Worm (Caenorhabditis elegans) whole organism, midembryonic: ENCODE results near the gene C17F4.3.

Experiments used
- T22C8.4 ChIP-seq: fragments of 200-800 bp; sonication (Bioruptor generic); IDR thresholded peaks from 2 replicates; pipeline ENCODE4 v1.3.6; 2022; ENCODE audit warnings: missing genetic modification characterization, missing compliant biosample characterization
- cog-1 ChIP-seq: sonication (generic microtip); optimal IDR thresholded peaks from 2 replicates; lab custom pipeline; 2016; ENCODE audit warnings: missing genetic modification characterization, missing compliant biosample characterization
- flt-1 ChIP-seq: fragments of 200-800 bp; sonication (Bioruptor generic); IDR thresholded peaks from 2 replicates; pipeline ENCODE4 v1.3.6; 2022; ENCODE audit warnings: missing genetic modification characterization, missing compliant biosample characterization
- klf-2 ChIP-seq: fragments of 200-800 bp; sonication (Bioruptor generic); conservative IDR thresholded peaks from 2 replicates; pipeline ENCODE4 v1.3.6; 2022; ENCODE audit warnings: missing genetic modification reagents, missing genetic modification characterization, missing compliant biosample characterization
- med-1 ChIP-seq: sonication (generic microtip); optimal IDR thresholded peaks from 2 replicates; lab custom pipeline; 2017; ENCODE audit warnings: missing genetic modification characterization, mild to moderate bottlenecking, missing compliant biosample characterization, antibody characterized with exemption, missing genetic modification reagents; ENCODE audit not compliant: insufficient read depth
- ref-1 ChIP-seq: fragments of 200-800 bp; sonication (Bioruptor generic); conservative IDR thresholded peaks from 2 replicates; pipeline ENCODE4 v1.3.6; 2022; ENCODE audit warnings: missing genetic modification reagents, missing genetic modification characterization, missing compliant biosample characterization
- tab-1 ChIP-seq: fragments of 200-800 bp; sonication (Bioruptor generic); IDR thresholded peaks from 2 replicates; pipeline ENCODE4 v1.3.6; 2022; ENCODE audit warnings: missing genetic modification characterization, missing compliant biosample characterization
- ztf-23 ChIP-seq: fragments of 200-800 bp; sonication (Bioruptor generic); IDR thresholded peaks from 2 replicates; pipeline ENCODE4 v1.3.6; 2022; ENCODE audit warnings: missing genetic modification reagents, missing genetic modification characterization, missing compliant biosample characterization
- ztf-29 ChIP-seq: fragments of 200-800 bp; sonication (Bioruptor generic); IDR thresholded peaks from 2 replicates; pipeline ENCODE4 v1.3.6; 2022; ENCODE audit warnings: missing genetic modification reagents, missing genetic modification characterization, missing compliant biosample characterization

Gene C17F4.3

DNA sequence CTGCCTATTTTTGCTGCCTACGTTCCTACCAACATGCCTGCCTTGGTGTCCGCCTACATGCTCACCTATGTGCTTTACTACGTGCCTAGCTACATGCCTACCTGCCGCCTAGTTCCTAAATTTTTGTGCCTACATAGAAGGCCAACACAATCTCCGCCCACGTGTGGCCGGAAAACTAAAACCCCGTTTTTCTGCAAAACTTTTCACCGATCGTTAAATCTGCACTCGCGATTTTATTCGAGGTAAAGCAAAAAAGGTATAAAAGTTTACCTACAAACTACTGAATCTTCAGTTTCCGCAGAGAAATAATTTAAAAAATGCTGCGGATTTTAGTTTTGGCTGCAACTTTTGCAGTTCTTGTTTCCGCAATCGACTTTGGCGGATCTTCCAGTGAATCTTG is 9.1 kb downstream of the C17F4.3 start, which contains the start of gene clec-124:
Gene clec-124 (plus strand): TSS at position 301 of the 400 bp plus-strand sequence.
- TF ChIP-seq flt-1 (GFP tag; lab: Robert Waterston, UW) (no peak), cog-1 (tag; lab: Kevin White, UChicago) (no peak)

- TF ChIP-seq ztf-23 (GFP tag; lab: Robert Waterston, UW) (no peak), cog-1 (tag; lab: Kevin White, UChicago) (no peak), ztf-29 (GFP tag; lab: Robert Waterston, UW) (no peak), tab-1 (no peak), med-1 (GFP tag; lab: Kevin White, UChicago) (no peak), flt-1 (GFP tag; lab: Robert Waterston, UW) (no peak), T22C8.4 (GFP tag; lab: Robert Waterston, UW) (no peak), ref-1 (GFP tag; lab: Robert Waterston, UW) (no peak), klf-2 (GFP tag; lab: Robert Waterston, UW) (no peak)
Observed at ce11 chrII:3250195-3250594, 9.9 kb downstream of the C17F4.3 start.

DNA sequence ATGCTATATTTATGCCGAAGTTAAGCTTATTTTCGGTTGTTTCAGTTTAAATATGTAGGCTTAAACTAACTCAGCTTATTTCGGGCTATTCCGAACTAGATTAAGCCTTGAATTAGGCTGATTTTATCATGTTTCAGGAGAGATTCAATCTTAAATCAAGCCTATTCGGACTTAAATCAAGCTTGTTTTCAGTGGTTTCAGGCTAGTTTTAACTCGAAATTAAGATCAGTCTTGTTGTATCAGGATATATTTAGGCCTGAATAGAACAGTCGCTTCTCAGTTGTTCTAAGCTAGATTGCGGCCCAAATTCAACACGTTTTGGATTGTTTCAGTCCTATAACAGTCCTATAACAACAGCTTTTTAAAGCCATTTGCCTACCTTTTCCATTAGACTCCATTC is 11.5 kb downstream of the C17F4.3 start:
- TF ChIP-seq med-1 (GFP tag; lab: Kevin White, UChicago) (no peak), ztf-29 (GFP tag; lab: Robert Waterston, UW) (no peak), klf-2 (GFP tag; lab: Robert Waterston, UW) (no peak), flt-1 (GFP tag; lab: Robert Waterston, UW) (no peak), ref-1 (GFP tag; lab: Robert Waterston, UW) (no peak), tab-1 (no peak), T22C8.4 (GFP tag; lab: Robert Waterston, UW) (no peak)

- TF ChIP-seq tab-1 (no peak), flt-1 (GFP tag; lab: Robert Waterston, UW) (no peak), ref-1 (GFP tag; lab: Robert Waterston, UW) (no peak), T22C8.4 (GFP tag; lab: Robert Waterston, UW) (no peak), ztf-29 (GFP tag; lab: Robert Waterston, UW) (no peak), cog-1 (tag; lab: Kevin White, UChicago) (no peak), ztf-23 (GFP tag; lab: Robert Waterston, UW) (no peak), med-1 (GFP tag; lab: Kevin White, UChicago) (no peak), klf-2 (GFP tag; lab: Robert Waterston, UW) (no peak)
Observed at ce11 chrII:3259254-3259653, 18.9 kb downstream of the C17F4.3 start, which contains the start of gene gcy-19. Gene gcy-19 (minus strand): TSS chrII:3259354.

DNA sequence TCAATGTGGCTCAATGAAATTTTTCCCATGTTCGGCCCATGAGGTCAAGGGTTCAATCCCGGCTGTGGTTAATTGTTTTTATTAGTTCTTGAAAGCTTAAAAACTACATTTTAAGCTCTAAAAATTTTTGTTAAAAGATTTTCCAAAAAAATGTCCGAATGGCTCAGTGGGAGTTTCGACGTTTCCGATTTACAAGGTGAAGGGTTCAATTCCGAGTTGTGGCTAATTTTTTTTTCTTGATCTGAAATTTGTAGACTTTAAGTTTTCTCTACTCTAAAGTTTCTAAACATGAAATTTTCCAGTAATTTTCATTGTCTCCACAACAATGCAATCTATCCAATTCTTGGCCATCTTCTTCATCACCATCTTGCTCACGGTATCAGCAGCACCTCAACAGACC is 22.2 kb downstream of the C17F4.3 start, which contains the start of gene F02E11.2:
Gene F02E11.2 (plus strand): TSS at position 301 of the 400 bp plus-strand sequence.
- TF ChIP-seq tab-1 (no peak), flt-1 (GFP tag; lab: Robert Waterston, UW) (no peak), ztf-23 (GFP tag; lab: Robert Waterston, UW) (no peak), klf-2 (GFP tag; lab: Robert Waterston, UW) (no peak), T22C8.4 (GFP tag; lab: Robert Waterston, UW) (no peak), med-1 (GFP tag; lab: Kevin White, UChicago) (no peak), ref-1 (GFP tag; lab: Robert Waterston, UW) (no peak), cog-1 (tag; lab: Kevin White, UChicago) (no peak)

- no peak for TF ChIP-seq klf-2 (GFP tag; lab: Robert Waterston, UW)
- TF ChIP-seq tab-1 = no peak
- no peak for TF ChIP-seq flt-1 (GFP tag; lab: Robert Waterston, UW)
- TF ChIP-seq ztf-29 (GFP tag; lab: Robert Waterston, UW) = no peak
- TF ChIP-seq cog-1 (tag; lab: Kevin White, UChicago) = no peak
- no peak for TF ChIP-seq T22C8.4 (GFP tag; lab: Robert Waterston, UW)
- TF ChIP-seq med-1 (GFP tag; lab: Kevin White, UChicago) = no peak
- no peak for TF ChIP-seq ref-1 (GFP tag; lab: Robert Waterston, UW)
- no peak for TF ChIP-seq ztf-23 (GFP tag; lab: Robert Waterston, UW)
Observed at ce11 chrII:3264704-3265103, 24.4 kb downstream of the C17F4.3 start.

DNA sequence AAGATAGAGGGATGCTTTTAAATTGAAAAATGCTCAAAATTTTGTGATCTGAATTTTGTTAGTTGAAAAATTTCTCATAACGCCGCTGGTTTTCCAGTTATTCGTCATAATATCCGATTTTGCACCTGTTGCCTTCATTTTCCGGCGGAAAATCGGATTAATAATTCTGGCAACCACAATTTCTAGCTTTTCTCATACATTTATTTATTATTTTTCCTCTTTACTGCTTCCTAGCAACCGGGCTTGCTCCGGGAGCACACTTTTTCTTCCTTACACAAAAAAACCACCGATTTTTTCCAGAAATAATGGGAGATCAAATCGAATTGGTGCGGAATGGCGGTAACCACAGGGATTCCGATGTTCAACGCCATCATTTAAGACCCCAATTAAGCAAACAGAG is 27.1 kb downstream of the C17F4.3 start, which contains the start of gene F02E11.7:
Gene F02E11.7 (plus strand): TSS at position 301 of the 400 bp plus-strand sequence.
- no peak for TF ChIP-seq T22C8.4 (GFP tag; lab: Robert Waterston, UW)
- no peak for TF ChIP-seq ztf-29 (GFP tag; lab: Robert Waterston, UW)
- no peak for TF ChIP-seq klf-2 (GFP tag; lab: Robert Waterston, UW)
- TF ChIP-seq ref-1 (GFP tag; lab: Robert Waterston, UW) = no peak
- TF ChIP-seq flt-1 (GFP tag; lab: Robert Waterston, UW) = no peak
- TF ChIP-seq tab-1 = no peak
- no peak for TF ChIP-seq ztf-23 (GFP tag; lab: Robert Waterston, UW)
- TF ChIP-seq cog-1 (tag; lab: Kevin White, UChicago) = no peak
- no peak for TF ChIP-seq med-1 (GFP tag; lab: Kevin White, UChicago)

DNA sequence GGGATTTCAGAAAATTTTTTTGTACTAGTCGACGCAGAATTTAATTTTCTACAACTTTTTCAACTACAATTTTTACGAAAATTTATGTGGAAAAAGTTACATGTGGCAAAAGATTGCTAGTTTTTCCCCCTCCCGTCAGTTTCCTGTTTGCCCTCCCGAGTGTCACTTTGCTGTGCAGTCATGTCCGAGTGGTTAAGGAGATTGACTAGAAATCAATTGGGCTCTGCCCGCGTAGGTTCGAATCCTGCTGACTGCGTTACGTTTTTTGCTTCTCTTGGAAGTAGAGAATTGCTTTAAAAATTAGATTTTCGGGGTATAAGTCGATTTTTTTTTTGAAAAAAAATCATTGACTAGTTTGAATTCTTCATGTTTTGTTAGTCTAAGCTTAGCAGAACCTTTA is 27.5 kb downstream of the C17F4.3 start:
- TF ChIP-seq ref-1 (GFP tag; lab: Robert Waterston, UW) (0 out of 2 replicates have a peak, but pooled peaks have one; percentile 34), ztf-29 (GFP tag; lab: Robert Waterston, UW) (no peak), tab-1 (peak; percentile 68), med-1 (GFP tag; lab: Kevin White, UChicago) (no peak), ztf-23 (GFP tag; lab: Robert Waterston, UW) (no peak), klf-2 (GFP tag; lab: Robert Waterston, UW) (0 out of 2 replicates have a peak, but pooled peaks have one; percentile 6), flt-1 (GFP tag; lab: Robert Waterston, UW) (peak; percentile 69), T22C8.4 (GFP tag; lab: Robert Waterston, UW) (peak; percentile 41)

DNA sequence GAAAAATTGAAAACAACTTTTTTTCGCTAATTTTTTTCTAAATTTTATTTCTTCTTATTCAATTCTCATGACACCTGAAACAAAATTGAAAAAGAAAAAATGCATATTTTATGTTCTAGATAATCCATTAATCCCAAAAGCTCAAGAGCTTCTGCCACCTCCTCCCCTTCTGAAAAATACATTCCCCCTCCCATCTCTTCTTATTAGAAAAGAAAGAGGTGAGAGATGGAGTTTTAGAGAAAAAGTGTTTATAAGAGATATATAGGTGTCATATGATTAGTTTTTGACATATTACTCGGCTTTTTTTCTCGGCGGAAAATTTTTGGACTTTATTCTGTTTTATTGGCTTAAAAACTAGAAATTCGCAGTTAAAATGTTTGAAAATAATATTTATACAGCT is 30.3 kb downstream of the C17F4.3 start:
- TF ChIP-seq T22C8.4 (GFP tag; lab: Robert Waterston, UW) (no peak), med-1 (GFP tag; lab: Kevin White, UChicago) (no peak)
